Worm (Caenorhabditis elegans): ENCODE data around the gene F31B9.2.

The F31B9.2 gene

ce11 chrX:15919372-15919771, 2.2 kb downstream of the F31B9.2 start, which contains the start of gene F31B9.7:
Gene F31B9.7, plus strand, starts transcription at chrX:15919672.
- no peak for TF ChIP-seq aptf-2 (GFP tag; conservative IDR thresholded peaks at IDR 0.05)

- TF ChIP-seq F57C9.4 (tag; optimal IDR thresholded peaks at IDR 0.05) (no peak), F52B5.7 (tag; optimal IDR thresholded peaks at IDR 0.05) (no peak), ztf-26 (tag; optimal IDR thresholded peaks at IDR 0.05) (no peak)
These were observed 6.3 kb downstream of the F31B9.2 start, which contains the start of gene F31B9.3 for ce11 chrX:15923440-15923839. Gene F31B9.3, plus strand, starts transcription at chrX:15923740.

- TF ChIP-seq D2030.7 (GFP tag; IDR thresholded peaks at IDR 0.05): no peak
- TF ChIP-seq Y67H2A.10 (GFP tag; conservative IDR thresholded peaks at IDR 0.05): no peak
- TF ChIP-seq ztf-22 (GFP tag; optimal IDR thresholded peaks at IDR 0.05): no peak
- TF ChIP-seq zfh-2 (GFP tag; conservative IDR thresholded peaks at IDR 0.05): 0 out of 2 replicates have a peak, but pooled peaks have one; percentile 25
- TF ChIP-seq snpc-4 (GFP tag; optimal IDR thresholded peaks at IDR 0.05): peak; percentile 18
- TF ChIP-seq snpc-4 (tag; optimal IDR thresholded peaks at IDR 0.05): peak in 2 of 4 experiments; percentile 63 to 85
- TF ChIP-seq K12H6.12 (tag; optimal IDR thresholded peaks at IDR 0.05): no peak
- TF ChIP-seq ztf-25 (GFP tag; IDR thresholded peaks at IDR 0.05): no peak
- no peak for TF ChIP-seq ztf-28 (GFP tag; IDR thresholded peaks at IDR 0.05)
- no peak for TF ChIP-seq F33H1.4 (GFP tag; IDR thresholded peaks at IDR 0.05)
- no peak for TF ChIP-seq tbx-9 (tag; optimal IDR thresholded peaks at IDR 0.05; ENCODE audit: borderline replicate concordance)
These were observed 15.7 kb downstream of the F31B9.2 start for ce11 chrX:15932859-15933258.

ce11 chrX:15937854-15938253, 20.7 kb downstream of the F31B9.2 start:
- no peak for TF ChIP-seq him-1 (tag; optimal IDR thresholded peaks at IDR 0.05)
- TF ChIP-seq F57A8.1 (GFP tag; optimal IDR thresholded peaks at IDR 0.05): no peak
- TF ChIP-seq zfh-2 (GFP tag; conservative IDR thresholded peaks at IDR 0.05): peak; percentile 91
- TF ChIP-seq lin-40 (tag; optimal IDR thresholded peaks at IDR 0.05): no peak
- TF ChIP-seq nfya-2 (GFP tag; IDR thresholded peaks at IDR 0.05): no peak
- TF ChIP-seq F37B4.10 (GFP tag; IDR thresholded peaks at IDR 0.05): no peak
- TF ChIP-seq ceh-58 (GFP tag; IDR thresholded peaks at IDR 0.05): no peak
- 0 out of 2 replicates have a peak, but pooled peaks have one; percentile 7 for TF ChIP-seq dox-1 (GFP tag; IDR thresholded peaks at IDR 0.05)
- TF ChIP-seq egrh-3 (GFP tag; IDR thresholded peaks at IDR 0.05): peak; percentile 78; the same call in 1 of the 2 replicates
- TF ChIP-seq D2030.7 (GFP tag; IDR thresholded peaks at IDR 0.05): no peak
- no peak for TF ChIP-seq Y53F4B.3 (GFP tag; IDR thresholded peaks at IDR 0.05)
- no peak for TF ChIP-seq hmg-20 (GFP tag; IDR thresholded peaks at IDR 0.05)
- no peak for TF ChIP-seq ceh-100 (GFP tag; IDR thresholded peaks at IDR 0.05)
- no peak for TF ChIP-seq ets-4 (GFP tag; optimal IDR thresholded peaks at IDR 0.05)
- TF ChIP-seq ztf-26 (tag; optimal IDR thresholded peaks at IDR 0.05): no peak
- TF ChIP-seq sptf-2 (GFP tag; optimal IDR thresholded peaks at IDR 0.05): no peak
- no peak for TF ChIP-seq F33H1.4 (GFP tag; IDR thresholded peaks at IDR 0.05)
- no peak for TF ChIP-seq mes-4 (tag; optimal IDR thresholded peaks at IDR 0.05)
- no peak for TF ChIP-seq snpc-4 (GFP tag; optimal IDR thresholded peaks at IDR 0.05)
- peak in 2 of 4 experiments; percentile 61 to 78 for TF ChIP-seq snpc-4 (tag; optimal IDR thresholded peaks at IDR 0.05)
- no peak for TF ChIP-seq gei-17 (GFP tag; optimal IDR thresholded peaks at IDR 0.05)
- no peak for TF ChIP-seq rec-8 (tag; optimal IDR thresholded peaks at IDR 0.05)
- no peak for TF ChIP-seq let-526 (GFP tag; IDR thresholded peaks at IDR 0.05)
- TF ChIP-seq mcd-1 (GFP tag; IDR thresholded peaks at IDR 0.05): no peak
- TF ChIP-seq snpc-1.3 (tag; optimal IDR thresholded peaks at IDR 0.05; ENCODE audit: insufficient read depth): no peak
- no peak for TF ChIP-seq F55B11.4 (tag; optimal IDR thresholded peaks at IDR 0.05; ENCODE audit: borderline replicate concordance, insufficient read depth)
- TF ChIP-seq repo-1 (tag; optimal IDR thresholded peaks at IDR 0.05): no peak
- no peak for TF ChIP-seq tbx-9 (tag; optimal IDR thresholded peaks at IDR 0.05; ENCODE audit: borderline replicate concordance)

All from whole organism, young adult.